Worm (Caenorhabditis elegans): ENCODE data around the gene gst-34.
A peak's percentile ranks its signal among the peaks of the same experiment; 100 is the strongest.
"Not testable (repeated sequence)": the region's sequence is repeated elsewhere in the genome, so short reads cannot be mapped to it uniquely, and the experiment has no call there.

The gst-34 gene

DNA sequence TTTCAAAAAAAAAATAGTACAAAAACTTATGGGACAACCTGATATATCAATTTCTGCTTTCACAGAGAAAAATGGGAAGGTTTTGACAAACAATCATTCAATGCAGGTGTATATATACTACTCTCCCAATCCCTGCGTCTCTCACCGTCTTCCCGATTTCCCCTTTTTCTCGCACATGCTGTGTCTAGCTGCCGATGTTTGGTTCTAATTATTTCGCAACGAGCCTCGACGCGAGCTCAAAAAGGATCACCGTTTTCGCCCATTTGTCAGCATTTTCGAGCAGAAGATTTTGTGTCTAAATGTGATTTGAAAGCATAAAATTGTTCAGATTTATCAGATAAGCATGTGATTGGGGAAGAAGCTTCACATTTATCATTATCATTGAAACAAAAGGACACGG is 9.9 kb downstream of the gst-34 start (continued):
- TF ChIP-seq blmp-1 (tag; optimal IDR thresholded peaks at IDR 0.05) (peak; percentile 27), fkh-8 (tag; optimal IDR thresholded peaks at IDR 0.05) (peak; percentile 83), sox-4 (tag; optimal IDR thresholded peaks at IDR 0.05) (no peak), unc-62 (GFP tag; optimal IDR thresholded peaks at IDR 0.05) (no peak), hlh-4 (tag; optimal IDR thresholded peaks at IDR 0.05) (no peak), lin-14 (GFP tag; optimal IDR thresholded peaks at IDR 0.05) (peak; percentile 57), alr-1 (tag; optimal IDR thresholded peaks at IDR 0.05; ENCODE audit: borderline replicate concordance) (no peak), efl-1 (optimal IDR thresholded peaks at IDR 0.05) (peak; percentile 34 to 54), efl-1 (GFP tag; optimal IDR thresholded peaks at IDR 0.05 in 1 of 2) (peak; percentile 30 to 92), nhr-71 (tag; optimal IDR thresholded peaks at IDR 0.05) (peak; percentile 65)

ce11 chrII:15171816-15172215 is 11.2 kb downstream of the gst-34 start, which contains the start of gene gst-39:
Gene gst-39 (minus strand): TSS chrII:15171916.
- not testable (repeated sequence) for TF ChIP-seq mep-1, fos-1, nhr-76 (tag; optimal IDR thresholded peaks at IDR 0.05)

- TF ChIP-seq nhr-71 (tag; optimal IDR thresholded peaks at IDR 0.05), result no peak
- no peak for TF ChIP-seq isw-1 (GFP tag; IDR thresholded peaks at IDR 0.05)
- TF ChIP-seq fkh-4 (tag; optimal IDR thresholded peaks at IDR 0.05; ENCODE audit: borderline replicate concordance), result no peak
- peak; percentile 34 for TF ChIP-seq nhr-85 (tag)
- no peak for TF ChIP-seq ceh-88 (GFP tag; IDR thresholded peaks at IDR 0.05)
Measured at ce11 chrII:15169811-15170282, 13.2 kb downstream of the gst-34 start, which contains the start of gene gst-29. Gene gst-29 (minus strand): TSS chrII:15169861.

DNA sequence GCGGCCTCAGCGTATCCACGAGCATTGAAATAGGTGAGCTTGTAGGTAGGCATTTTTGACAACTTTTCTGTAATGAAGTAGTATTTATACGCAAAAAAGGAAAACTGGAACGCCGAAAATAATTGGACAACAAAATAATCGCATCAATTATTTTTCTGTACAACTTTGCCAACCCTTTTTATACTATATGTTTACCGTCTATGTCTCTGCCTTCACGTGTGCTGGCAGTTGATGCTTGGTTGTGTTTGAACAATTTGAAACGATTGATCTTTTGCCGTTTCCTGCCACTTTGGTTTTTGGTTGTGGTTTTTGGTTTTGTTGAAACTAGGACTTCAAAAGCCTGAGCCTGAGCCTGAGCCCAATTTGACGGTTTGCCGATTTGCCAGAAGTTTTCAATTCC is 15.7 kb downstream of the gst-34 start, which contains the start of gene gst-28:
TSS of gene gst-28 (minus strand) at position 238 of the 400 bp plus-strand sequence.
- TF ChIP-seq egl-13 (tag; optimal IDR thresholded peaks at IDR 0.05) (no peak), C16A3.4 (tag; optimal IDR thresholded peaks at IDR 0.05) (no peak), lin-13 (GFP tag; optimal IDR thresholded peaks at IDR 0.05) (no peak), nhr-20 (tag; optimal IDR thresholded peaks at IDR 0.05) (no peak), sup-37 (GFP tag; optimal IDR thresholded peaks at IDR 0.05) (no peak), lin-35 (GFP tag; optimal IDR thresholded peaks at IDR 0.05) (peak in 1 of 2 experiments; percentile 7), nhr-90 (tag; optimal IDR thresholded peaks at IDR 0.05; ENCODE audit: poor library complexity) (no peak), mdl-1 (tag; optimal IDR thresholded peaks at IDR 0.05) (peak in 1 of 2 experiments; percentile 40)

- TF ChIP-seq rnt-1 (tag; optimal IDR thresholded peaks at IDR 0.05), result peak; percentile 89
- TF ChIP-seq tbx-2 (tag; optimal IDR thresholded peaks at IDR 0.05), result peak; percentile 76
- TF ChIP-seq sox-4 (tag; optimal IDR thresholded peaks at IDR 0.05), result peak; percentile 46
- TF ChIP-seq vab-15 (tag; optimal IDR thresholded peaks at IDR 0.05), result no peak
- peak; percentile 72 for TF ChIP-seq lin-13 (GFP tag; optimal IDR thresholded peaks at IDR 0.05)
- TF ChIP-seq ztf-11 (tag; optimal IDR thresholded peaks at IDR 0.05), result peak in 1 of 2 experiments; percentile 64
- no peak for TF ChIP-seq ets-5 (GFP tag; IDR thresholded peaks at IDR 0.05)
- no peak for TF ChIP-seq zag-1 (tag; optimal IDR thresholded peaks at IDR 0.05)
- peak; percentile 90 for TF ChIP-seq dsc-1 (tag; optimal IDR thresholded peaks at IDR 0.05)
- no peak for TF ChIP-seq nhr-237 (tag; optimal IDR thresholded peaks at IDR 0.05)
- TF ChIP-seq swsn-7 (tag; optimal IDR thresholded peaks at IDR 0.05), result peak; percentile 86
- peak; percentile 42 for TF ChIP-seq ceh-90 (tag; optimal IDR thresholded peaks at IDR 0.05)
- no peak for TF ChIP-seq nhr-28 (tag; optimal IDR thresholded peaks at IDR 0.05)
- TF ChIP-seq nhr-77 (tag; optimal IDR thresholded peaks at IDR 0.05), result peak; percentile 93
- TF ChIP-seq efl-1 (optimal IDR thresholded peaks at IDR 0.05), result peak; percentile 72 to 80
- TF ChIP-seq efl-1 (GFP tag; optimal IDR thresholded peaks at IDR 0.05 in 1 of 2), result peak; percentile 71 to 95
- TF ChIP-seq nhr-90 (tag; optimal IDR thresholded peaks at IDR 0.05; ENCODE audit: poor library complexity), result peak; percentile 91
- no peak for TF ChIP-seq fkh-4 (tag; optimal IDR thresholded peaks at IDR 0.05; ENCODE audit: borderline replicate concordance)
- peak; percentile 60 for TF ChIP-seq jun-1 (tag; optimal IDR thresholded peaks at IDR 0.05)
- no peak for TF ChIP-seq sup-37 (GFP tag; optimal IDR thresholded peaks at IDR 0.05)
- peak; percentile 37 for TF ChIP-seq zip-4 (GFP tag; optimal IDR thresholded peaks at IDR 0.05)
- peak; percentile 5 to 49 for TF ChIP-seq egl-27 (tag; optimal IDR thresholded peaks at IDR 0.05)
- no peak for TF ChIP-seq C34B4.2 (tag; optimal IDR thresholded peaks at IDR 0.05)
- TF ChIP-seq ceh-82 (tag; optimal IDR thresholded peaks at IDR 0.05), result peak in 2 of 3 experiments; percentile 76 to 92
- no peak for TF ChIP-seq unc-62 (GFP tag; optimal IDR thresholded peaks at IDR 0.05)
- no peak for TF ChIP-seq pag-3 (tag; optimal IDR thresholded peaks at IDR 0.05; ENCODE audit: borderline replicate concordance, insufficient read depth)
Measured at ce11 chrII:15165681-15166235, 17.3 kb downstream of the gst-34 start, which contains the start of gene gst-27. Gene gst-27 (minus strand): TSS chrII:15165731.

All from whole organism, L1 larva.